Worm (Caenorhabditis elegans): Measurements from ENCODE around the gene srz-63.

Gene srz-63

DNA sequence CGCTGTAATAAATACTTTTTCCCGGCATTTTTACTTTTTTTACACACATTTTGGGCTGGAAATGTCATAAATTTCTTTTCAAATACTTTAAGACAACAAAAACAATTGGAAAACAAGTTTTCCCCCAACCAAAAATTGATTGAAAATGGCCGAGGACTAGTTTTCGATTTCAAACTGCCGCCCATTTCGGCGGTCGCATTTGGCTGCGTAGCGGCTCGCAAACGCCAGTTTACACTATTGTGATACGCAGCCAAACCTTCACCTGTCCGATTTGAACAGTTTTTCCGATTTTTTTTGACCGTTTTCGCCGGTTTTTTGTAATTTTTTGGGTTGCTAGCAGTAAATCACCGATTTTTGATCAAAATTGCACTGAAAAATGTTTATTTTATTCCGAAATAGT lies 42.0 kb downstream of the srz-63 start (continued):
- TF ChIP-seq rcor-1 (GFP tag; IDR thresholded peaks at IDR 0.05) (peak; percentile 96), ama-1 (optimal IDR thresholded peaks at IDR 0.05) (peak; percentile 8), ama-1 (GFP tag; optimal IDR thresholded peaks at IDR 0.05) (peak in 1 of 2 experiments; percentile 52), T26A5.8 (tag; optimal IDR thresholded peaks at IDR 0.05) (peak; percentile 66), dpff-1 (tag; optimal IDR thresholded peaks at IDR 0.05) (no peak), dpl-1 (GFP tag; optimal IDR thresholded peaks at IDR 0.05) (peak; percentile 97), pbrm-1 (GFP tag; IDR thresholded peaks at IDR 0.05) (peak; percentile 97), Y56A3A.18 (GFP tag; IDR thresholded peaks at IDR 0.05) (peak; percentile 71; the same call in 1 of the 2 replicates), atf-7 (tag; optimal IDR thresholded peaks at IDR 0.05) (peak; percentile 89), Y67H2A.10 (GFP tag; conservative IDR thresholded peaks at IDR 0.05) (peak; percentile 90), ceh-91 (GFP tag; IDR thresholded peaks at IDR 0.05) (peak; percentile 90), lin-40 (tag; optimal IDR thresholded peaks at IDR 0.05) (peak; percentile 97), mes-4 (tag; optimal IDR thresholded peaks at IDR 0.05) (no peak), sdz-38 (tag; optimal IDR thresholded peaks at IDR 0.05) (no peak), nfya-1 (tag; optimal IDR thresholded peaks at IDR 0.05; ENCODE audit: borderline replicate concordance, insufficient read depth) (no peak), nhr-27 (tag; optimal IDR thresholded peaks at IDR 0.05) (peak; percentile 20), ceh-58 (GFP tag; IDR thresholded peaks at IDR 0.05) (peak; percentile 47; the same call in 1 of the 2 replicates), let-526 (GFP tag; IDR thresholded peaks at IDR 0.05) (peak; percentile 90), ekl-4 (GFP tag; IDR thresholded peaks at IDR 0.05) (peak; percentile 97), dox-1 (GFP tag; IDR thresholded peaks at IDR 0.05) (peak; percentile 98), mcd-1 (GFP tag; IDR thresholded peaks at IDR 0.05) (peak; percentile 95), nhr-90 (tag; optimal IDR thresholded peaks at IDR 0.05) (peak; percentile 72), F55B11.4 (tag; optimal IDR thresholded peaks at IDR 0.05; ENCODE audit: borderline replicate concordance, insufficient read depth) (no peak), snpc-3.4 (tag; optimal IDR thresholded peaks at IDR 0.05) (peak; percentile 92), attf-5 (GFP tag; optimal IDR thresholded peaks at IDR 0.05) (peak; percentile 99), lin-35 (GFP tag; optimal IDR thresholded peaks at IDR 0.05) (peak; percentile 69 to 98 (median 90)), lsy-27 (tag; optimal IDR thresholded peaks at IDR 0.05; ENCODE audit: borderline replicate concordance, insufficient read depth) (peak; percentile 10), pha-4 (tag; optimal IDR thresholded peaks at IDR 0.05) (peak; percentile 97), cebp-1 (GFP tag; IDR thresholded peaks at IDR 0.05) (peak; percentile 80), cebp-1 (tag; optimal IDR thresholded peaks at IDR 0.05) (peak; percentile 91), F33H1.4 (GFP tag; IDR thresholded peaks at IDR 0.05) (peak; percentile 84), bed-1 (GFP tag; IDR thresholded peaks at IDR 0.05) (no peak), somi-1 (GFP tag; optimal IDR thresholded peaks at IDR 0.05) (peak; percentile 88), F57A8.1 (GFP tag; optimal IDR thresholded peaks at IDR 0.05) (no peak), rec-8 (tag; optimal IDR thresholded peaks at IDR 0.05) (no peak), C17E4.6 (GFP tag; IDR thresholded peaks at IDR 0.05) (peak; percentile 87), let-607 (tag; optimal IDR thresholded peaks at IDR 0.05) (peak; percentile 81 to 89), F37B4.10 (GFP tag; IDR thresholded peaks at IDR 0.05) (0 out of 2 replicates have a peak, but pooled peaks have one; percentile 38), akir-1 (GFP tag; optimal IDR thresholded peaks at IDR 0.05) (no peak), him-1 (tag; optimal IDR thresholded peaks at IDR 0.05) (no peak), rpc-1 (optimal IDR thresholded peaks at IDR 0.05) (no peak), rpc-1 (tag; optimal IDR thresholded peaks at IDR 0.05) (no peak), B0019.2 (GFP tag; conservative IDR thresholded peaks at IDR 0.05) (peak; percentile 89), T07F8.4 (tag; optimal IDR thresholded peaks at IDR 0.05) (no peak), madf-6 (GFP tag; IDR thresholded peaks at IDR 0.05) (peak; percentile 92), zfh-2 (GFP tag; conservative IDR thresholded peaks at IDR 0.05) (peak; percentile 84), egl-44 (GFP tag; IDR thresholded peaks at IDR 0.05) (peak; percentile 93), ZK185.1 (tag; optimal IDR thresholded peaks at IDR 0.05; ENCODE audit: poor library complexity, severe bottlenecking) (peak; percentile 88), ccch-3 (GFP tag; optimal IDR thresholded peaks at IDR 0.05) (no peak)
